Fruit fly (Drosophila melanogaster) ovary, adult (tissue): ENCODE measurements around the gene betaTub85D.

Source experiments
- CG17801 ChIP-seq: fragments of 200-800 bp; optimal IDR thresholded peaks from 2 replicates; lab custom pipeline; 2019; ENCODE audit warnings: missing biosample characterization, mild to moderate bottlenecking, missing genetic modification characterization, moderate library complexity; ENCODE audit not compliant: partially characterized antibody

The betaTub85D gene

DNA sequence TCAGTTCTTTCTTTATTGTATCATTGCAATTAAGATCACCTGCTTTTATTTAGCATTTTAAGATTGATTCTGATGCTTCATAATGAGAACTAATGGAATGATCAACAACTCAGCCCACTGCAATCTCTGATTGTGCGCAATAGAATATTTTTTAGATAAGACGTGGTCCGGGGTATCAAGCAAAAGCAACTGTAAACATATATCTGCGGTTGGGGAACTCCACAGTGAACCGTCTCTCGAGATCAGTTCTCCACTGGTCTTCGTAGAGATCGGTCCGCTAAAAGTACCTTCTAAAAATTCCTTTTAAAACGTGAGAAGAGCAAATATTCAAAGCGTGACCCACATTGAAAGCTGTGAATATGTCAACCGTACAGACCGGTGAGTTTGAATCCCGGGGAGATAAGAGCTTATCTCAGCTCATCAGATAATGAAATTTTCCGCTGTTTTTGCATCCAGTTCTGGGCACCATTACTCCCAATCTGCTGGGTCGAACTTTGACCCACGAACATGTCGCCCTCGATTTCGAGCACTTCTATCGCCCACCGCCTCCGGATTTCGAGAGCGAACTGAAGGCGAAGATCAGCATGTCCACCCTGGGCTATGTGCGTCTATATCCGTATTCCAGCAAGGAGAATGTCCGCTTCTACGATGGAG lies 46.9 kb downstream of the betaTub85D start, which contains the start of gene CG18473:
CG18473 (plus strand) TSS at position 240 of the 654 bp plus-strand sequence.
- TF ChIP-seq CG17801, result no peak

DNA sequence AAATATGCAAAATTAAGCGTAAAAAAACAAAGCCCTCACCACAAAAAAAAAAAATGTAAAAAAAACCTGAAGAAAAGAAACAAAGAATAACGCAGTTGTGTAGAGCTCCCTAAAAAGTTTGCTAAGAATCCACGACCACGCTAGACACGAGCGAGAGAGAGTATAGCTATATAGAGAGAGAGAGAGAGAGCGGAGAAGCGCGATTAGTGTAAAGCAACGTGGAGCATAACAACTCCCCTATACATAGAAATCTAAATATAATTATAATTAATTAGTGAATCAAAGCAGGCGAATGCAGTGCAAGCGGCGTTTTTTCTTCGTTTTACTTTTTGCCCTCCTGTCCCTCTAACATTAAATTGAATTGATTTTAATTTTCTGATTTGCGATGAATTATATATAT lies 50.7 kb downstream of the betaTub85D start:
- TF ChIP-seq CG17801, result no peak
